Worm (Caenorhabditis elegans) whole organism, L4/young adult: ENCODE data around the gene F32D8.5.

Source experiments
- W03F9.2 ChIP-seq: fragments of 150-350 bp; optimal IDR thresholded peaks from 2 replicates; lab custom pipeline; 2014; ENCODE audit warnings: missing biosample characterization, missing genetic modification characterization
- dao-5 ChIP-seq: sonication (generic microtip); optimal IDR thresholded peaks from 2 replicates; lab custom pipeline; 2016; ENCODE audit warnings: missing genotype, missing genetic modification characterization, moderate library complexity, missing compliant biosample characterization
- him-1 ChIP-seq: sonication (generic microtip); optimal IDR thresholded peaks from 2 replicates; lab custom pipeline; 2016; ENCODE audit warnings: missing genotype, missing genetic modification reagents, missing genetic modification characterization, missing compliant biosample characterization

ce11 chrV:10940571-10940991 lies 46.0 kb downstream of the F32D8.5 start:
- TF ChIP-seq him-1 = no peak
- TF ChIP-seq W03F9.2 (tag; lab: Kevin White, UChicago) = peak; percentile 19
- TF ChIP-seq dao-5 (tag; lab: Kevin White, UChicago) = no peak
